Worm (Caenorhabditis elegans) whole organism, L1 larva: ENCODE results near the gene mig-39.

Experiments
- C34B4.2 ChIP-seq: sonication (generic microtip); optimal IDR thresholded peaks from 2 replicates; lab custom pipeline; 2017; ENCODE audit warnings: mild to moderate bottlenecking, missing genetic modification characterization, missing compliant biosample characterization
- blmp-1 ChIP-seq: fragments of 150-350 bp; optimal IDR thresholded peaks from 2 replicates; lab custom pipeline; 2014; ENCODE audit warnings: missing biosample characterization, missing genetic modification characterization
- ceh-63 ChIP-seq: fragments of 200-800 bp; sonication (Bioruptor generic); optimal IDR thresholded peaks from 2 replicates; lab custom pipeline; 2018; ENCODE audit warnings: mild to moderate bottlenecking, missing genetic modification characterization, missing compliant biosample characterization
- ceh-82 ChIP-seq, 3 experiments: fragments of 150-350 bp in 1 of 3; sonication (generic microtip) in 2 of 3; optimal IDR thresholded peaks; 2 replicates each; lab custom pipeline; 2014 to 2017; ENCODE audit warnings: missing biosample characterization in 3 of 3, missing genetic modification characterization in 3 of 3
- ceh-88 ChIP-seq: fragments of 200-800 bp; sonication (Bioruptor generic); IDR thresholded peaks from 2 replicates; pipeline ENCODE4 v1.3.6; 2022; ENCODE audit warnings: missing genetic modification characterization, missing compliant biosample characterization
- ceh-90 ChIP-seq: sonication (generic microtip); optimal IDR thresholded peaks from 2 replicates; lab custom pipeline; 2016; ENCODE audit warnings: missing genetic modification characterization, missing compliant biosample characterization
- ces-1 ChIP-seq: fragments of 150-350 bp; optimal IDR thresholded peaks from 2 replicates; lab custom pipeline; 2014; ENCODE audit warnings: missing biosample characterization, missing genetic modification reagents, missing genetic modification characterization
- dsc-1 ChIP-seq: sonication (generic microtip); optimal IDR thresholded peaks from 2 replicates; lab custom pipeline; 2016; ENCODE audit warnings: mild to moderate bottlenecking, missing genetic modification characterization, missing compliant biosample characterization
- efl-1 ChIP-seq, 4 experiments: fragments of 150-350 bp; optimal IDR thresholded peaks in 3 of 4; peaks in 1 of 4; 1 replicate in 1 of 4; 2 replicates in 3 of 4; lab custom pipeline; 2014; ENCODE audit warnings: missing biosample characterization in 2 of 4, missing genetic modification characterization in 2 of 4, missing genetic modification reagents in 2 of 4
- egl-13 ChIP-seq: sonication (generic microtip); optimal IDR thresholded peaks from 2 replicates; lab custom pipeline; 2016; ENCODE audit warnings: missing genotype, missing genetic modification reagents, missing genetic modification characterization, missing compliant biosample characterization
- elt-2 ChIP-seq: sonication (generic microtip); optimal IDR thresholded peaks from 2 replicates; lab custom pipeline; 2016; ENCODE audit warnings: missing genetic modification characterization, mild to moderate bottlenecking, inconsistent platforms, missing compliant biosample characterization, missing genetic modification reagents
- elt-3 ChIP-seq, 6 experiments: fragments of 150-350 bp in 1 of 6; sonication (generic microtip); optimal IDR thresholded peaks; 2 replicates each; lab custom pipeline; 2017 to 2018; ENCODE audit warnings: missing biosample characterization in 6 of 6, missing genetic modification characterization in 6 of 6, inconsistent platforms in 1 of 6
- fkh-8 ChIP-seq: sonication (generic microtip); optimal IDR thresholded peaks from 2 replicates; lab custom pipeline; 2016; ENCODE audit warnings: mild to moderate bottlenecking, missing genetic modification characterization, missing compliant biosample characterization
- fos-1 ChIP-seq: fragments of 150-350 bp; optimal IDR thresholded peaks from 2 replicates; lab custom pipeline; 2014; ENCODE audit warnings: missing biosample characterization, missing genetic modification characterization
- hlh-4 ChIP-seq: sonication (generic microtip); optimal IDR thresholded peaks from 2 replicates; lab custom pipeline; 2016; ENCODE audit warnings: mild to moderate bottlenecking, missing genetic modification characterization, missing compliant biosample characterization
- jun-1 ChIP-seq: fragments of 150-350 bp; optimal IDR thresholded peaks from 2 replicates; lab custom pipeline; 2014; ENCODE audit warnings: missing biosample characterization, missing genetic modification reagents, missing genetic modification characterization
- lin-35 ChIP-seq, 2 experiments: fragments of 150-350 bp; optimal IDR thresholded peaks; 2 replicates each; lab custom pipeline; 2014; ENCODE audit warnings: missing biosample characterization in 2 of 2, missing genetic modification characterization in 2 of 2, missing genetic modification reagents in 2 of 2
- lsy-2 ChIP-seq, 2 experiments: fragments of 150-350 bp; optimal IDR thresholded peaks; 2 replicates each; lab custom pipeline; 2014; ENCODE audit warnings: missing biosample characterization in 2 of 2, missing genetic modification characterization in 2 of 2
- mab-9 ChIP-seq: fragments of 200-800 bp; sonication (Bioruptor generic); IDR thresholded peaks from 2 replicates; pipeline ENCODE4 v1.3.6; 2022; ENCODE audit warnings: missing genetic modification reagents, missing genetic modification characterization, missing compliant biosample characterization
- mef-2 ChIP-seq: fragments of 150-350 bp; optimal IDR thresholded peaks from 2 replicates; lab custom pipeline; 2014; ENCODE audit warnings: missing biosample characterization, missing genetic modification characterization
- nhr-19 ChIP-seq: fragments of 200-800 bp; sonication (Bioruptor generic); conservative IDR thresholded peaks from 2 replicates; pipeline ENCODE4 v1.3.6; 2022; ENCODE audit warnings: missing genetic modification characterization, missing compliant biosample characterization
- nhr-28 ChIP-seq: fragments of 150-350 bp; optimal IDR thresholded peaks from 2 replicates; lab custom pipeline; 2014; ENCODE audit warnings: missing biosample characterization, missing genetic modification characterization
- nhr-71 ChIP-seq: sonication (generic microtip); optimal IDR thresholded peaks from 2 replicates; lab custom pipeline; 2016; ENCODE audit warnings: mild to moderate bottlenecking, missing genetic modification characterization, moderate library complexity, missing compliant biosample characterization
- nhr-76 ChIP-seq: sonication (generic microtip); optimal IDR thresholded peaks from 2 replicates; lab custom pipeline; 2017; ENCODE audit warnings: missing biosample characterization, missing genetic modification characterization
- nhr-90 ChIP-seq: sonication (generic microtip); optimal IDR thresholded peaks from 2 replicates; lab custom pipeline; 2016; ENCODE audit warnings: mild to moderate bottlenecking, missing genetic modification characterization, missing compliant biosample characterization; ENCODE audit not compliant: poor library complexity
- pag-3 ChIP-seq: sonication (generic microtip); optimal IDR thresholded peaks from 2 replicates; lab custom pipeline; 2017; ENCODE audit warnings: missing genetic modification characterization, mild to moderate bottlenecking, missing compliant biosample characterization, antibody characterized with exemption, borderline replicate concordance; ENCODE audit not compliant: insufficient read depth
- pqm-1 ChIP-seq: sonication (generic microtip); optimal IDR thresholded peaks from 3 replicates; lab custom pipeline; 2017; ENCODE audit warnings: missing biosample characterization, missing genetic modification characterization
- sox-4 ChIP-seq: sonication (generic microtip); optimal IDR thresholded peaks from 2 replicates; lab custom pipeline; 2016; ENCODE audit warnings: missing genetic modification characterization, missing compliant biosample characterization
- sup-37 ChIP-seq: fragments of 200-800 bp; sonication (Bioruptor generic); optimal IDR thresholded peaks from 2 replicates; lab custom pipeline; 2018; ENCODE audit warnings: mild to moderate bottlenecking, missing genetic modification characterization, missing compliant biosample characterization
- tbx-2 ChIP-seq: sonication (generic microtip); optimal IDR thresholded peaks from 2 replicates; lab custom pipeline; 2016; ENCODE audit warnings: missing genetic modification characterization, missing compliant biosample characterization
- unc-130 ChIP-seq: fragments of 150-350 bp; optimal IDR thresholded peaks from 2 replicates; lab custom pipeline; 2017; ENCODE audit warnings: missing biosample characterization, missing genetic modification characterization, inconsistent platforms
- vab-15 ChIP-seq: sonication (generic microtip); optimal IDR thresholded peaks from 2 replicates; lab custom pipeline; 2017; ENCODE audit warnings: missing genotype, mild to moderate bottlenecking, missing genetic modification characterization, missing compliant biosample characterization

Gene mig-39

ce11 chrIII:8457605-8458004, 9.2 kb upstream of the mig-39 start:
- TF ChIP-seq efl-1 (optimal IDR thresholded peaks at IDR 0.05; lab: Kevin White, UChicago): no peak
- peak in 1 of 2 experiments; percentile 51 for TF ChIP-seq efl-1 (GFP tag; optimal IDR thresholded peaks at IDR 0.05 in 1 of 2; lab: Kevin White, UChicago)
- no peak for TF ChIP-seq sox-4 (tag; lab: Kevin White, UChicago)

ce11 chrIII:8461410-8461809, 5.4 kb upstream of the mig-39 start:
- no peak for TF ChIP-seq ceh-88
- peak; percentile 49 to 84 for TF ChIP-seq lsy-2 (tag; optimal IDR thresholded peaks at IDR 0.05; lab: Kevin White, UChicago)
- TF ChIP-seq tbx-2 (tag; lab: Kevin White, UChicago): no peak
- no peak for TF ChIP-seq ceh-90 (tag; lab: Kevin White, UChicago)
- TF ChIP-seq blmp-1: peak; percentile 47

ce11 chrIII:8467520-8467919, 685 bp downstream of the mig-39 start:
- TF ChIP-seq jun-1 (tag; lab: Kevin White, UChicago) (no peak), efl-1 (optimal IDR thresholded peaks at IDR 0.05; lab: Kevin White, UChicago) (no peak), efl-1 (GFP tag; optimal IDR thresholded peaks at IDR 0.05 in 1 of 2; lab: Kevin White, UChicago) (no peak), dsc-1 (tag; lab: Kevin White, UChicago) (peak; percentile 51), nhr-76 (tag; lab: Kevin White, UChicago) (no peak)

- no peak for TF ChIP-seq egl-13 (tag; lab: Kevin White, UChicago)
- TF ChIP-seq nhr-71: no peak
- no peak for TF ChIP-seq ceh-82 (tag; optimal IDR thresholded peaks at IDR 0.05; lab: Kevin White, UChicago)
- no peak for TF ChIP-seq vab-15 (tag; lab: Kevin White, UChicago)
- TF ChIP-seq nhr-28: no peak
- TF ChIP-seq nhr-19: no peak
These were observed 6.5 kb downstream of the mig-39 start for ce11 chrIII:8473292-8473691.

ce11 chrIII:8479322-8479864, 12.6 kb downstream of the mig-39 start:
- TF ChIP-seq pqm-1 (tag; lab: Kevin White, UChicago) (peak; percentile 15), nhr-76 (tag; lab: Kevin White, UChicago) (no peak), elt-2 (tag; lab: Kevin White, UChicago) (peak; percentile 73), pag-3 (no peak), vab-15 (tag; lab: Kevin White, UChicago) (no peak)

- TF ChIP-seq sup-37 (GFP tag; lab: Kevin White, UChicago) (no peak), fkh-8 (tag; lab: Kevin White, UChicago) (no peak), C34B4.2 (tag; lab: Kevin White, UChicago) (no peak), sox-4 (tag; lab: Kevin White, UChicago) (no peak), tbx-2 (tag; lab: Kevin White, UChicago) (no peak), mab-9 (GFP tag; lab: Robert Waterston, UW) (no peak), lin-35 (GFP tag; optimal IDR thresholded peaks at IDR 0.05; lab: Kevin White, UChicago) (no peak), ces-1 (GFP tag; lab: Kevin White, UChicago) (no peak), jun-1 (tag; lab: Kevin White, UChicago) (no peak), hlh-4 (tag; lab: Kevin White, UChicago) (no peak), unc-130 (tag; lab: Kevin White, UChicago) (no peak), elt-3 (tag; optimal IDR thresholded peaks at IDR 0.05; lab: Kevin White, UChicago) (no peak), nhr-28 (no peak), fos-1 (tag; lab: Kevin White, UChicago) (no peak), egl-13 (tag; lab: Kevin White, UChicago) (no peak), nhr-19 (no peak), ceh-63 (GFP tag; lab: Kevin White, UChicago) (no peak), mef-2 (no peak), nhr-90 (tag; lab: Kevin White, UChicago) (no peak)
These were observed 13.5 kb downstream of the mig-39 start, which contains the start of gene F42H10.6 for ce11 chrIII:8480355-8480754. TSS of gene F42H10.6 (minus strand) at chrIII:8480455.
